Fruit fly (Drosophila melanogaster) whole organism, embryonic: Measurements from ENCODE around the gene CG1024.

ENCODE experiments used
- Awh ChIP-seq: fragments of 200-800 bp; sonication (Bioruptor generic); IDR thresholded peaks from 2 replicates; pipeline ENCODE4, ENCODE4 v1.3.6; 2022; ENCODE audit warnings: missing biosample characterization, missing genetic modification characterization
- Bgb ChIP-seq: fragments of 200-800 bp; sonication (Bioruptor generic); IDR thresholded peaks from 2 replicates; pipeline ENCODE4 v1.3.6; 2022; ENCODE audit warnings: missing biosample characterization, missing genetic modification characterization; ENCODE audit not compliant: partially characterized antibody
- Blimp-1 ChIP-seq: fragments of 200-800 bp; sonication (Bioruptor generic); optimal IDR thresholded peaks from 3 replicates; lab custom pipeline; 2018; ENCODE audit warnings: missing biosample characterization, missing genetic modification characterization, mild to moderate bottlenecking, moderate library complexity, missing genetic modification reagents
- CG10209 ChIP-seq: fragments of 200-800 bp; sonication (Bioruptor generic); optimal IDR thresholded peaks from 3 replicates; lab custom pipeline; 2017; ENCODE audit warnings: missing biosample characterization, mild to moderate bottlenecking, missing genetic modification characterization, missing genetic modification reagents
- CG1024 ChIP-seq: fragments of 200-800 bp; sonication (Bioruptor generic); IDR thresholded peaks from 2 replicates; pipeline ENCODE4 v1.3.6; 2022; ENCODE audit warnings: missing biosample characterization, missing genetic modification characterization
- CG10267 ChIP-seq: fragments of 200-800 bp; sonication (Bioruptor generic); optimal IDR thresholded peaks from 2 replicates; lab custom pipeline; 2018; ENCODE audit warnings: missing biosample characterization, mild to moderate bottlenecking, missing genetic modification characterization, moderate library complexity
- CG10462 ChIP-seq: fragments of 200-800 bp; sonication (Bioruptor generic); optimal IDR thresholded peaks from 2 replicates; lab custom pipeline; 2016; ENCODE audit warnings: missing biosample characterization, missing genetic modification characterization
- CG11085 ChIP-seq: fragments of 200-800 bp; sonication (Bioruptor generic); IDR thresholded peaks from 2 replicates; pipeline ENCODE4 v1.3.6; 2022; ENCODE audit warnings: missing biosample characterization, missing genetic modification characterization
- CG11093 ChIP-seq: fragments of 200-800 bp; sonication (Bioruptor generic); IDR thresholded peaks from 3 replicates; pipeline ENCODE4 v1.3.6; 2022; ENCODE audit warnings: missing biosample characterization, missing genetic modification characterization
- CG11456 ChIP-seq: fragments of 200-800 bp; sonication (Bioruptor generic); IDR thresholded peaks from 3 replicates; pipeline ENCODE4 v1.3.6; 2022; ENCODE audit warnings: missing biosample characterization, missing genetic modification characterization
- CG11695 ChIP-seq: fragments of 200-800 bp; sonication (Bioruptor generic); IDR thresholded peaks from 3 replicates; pipeline ENCODE4 v1.3.6; 2022; ENCODE audit warnings: missing biosample characterization, missing genetic modification characterization
- CG12155 ChIP-seq: fragments of 200-800 bp; sonication (Bioruptor generic); optimal IDR thresholded peaks from 3 replicates; lab custom pipeline; 2016; ENCODE audit warnings: missing biosample characterization, missing genetic modification characterization
- CG12236 ChIP-seq: fragments of 200-800 bp; sonication (Bioruptor generic); optimal IDR thresholded peaks from 2 replicates; lab custom pipeline; 2016; ENCODE audit warnings: missing biosample characterization, missing genetic modification characterization
- CG12391 ChIP-seq: fragments of 200-800 bp; sonication (Bioruptor generic); optimal IDR thresholded peaks from 3 replicates; lab custom pipeline; 2018; ENCODE audit warnings: missing biosample characterization, mild to moderate bottlenecking, missing genetic modification characterization, moderate library complexity
- CG12744 ChIP-seq: fragments of 200-800 bp; sonication (Bioruptor generic); optimal IDR thresholded peaks from 2 replicates; lab custom pipeline; 2016; ENCODE audit warnings: missing biosample characterization, missing genetic modification characterization
- CG14667 ChIP-seq: fragments of 200-800 bp; sonication (Bioruptor generic); IDR thresholded peaks from 2 replicates; pipeline ENCODE4 v1.3.6; 2022; ENCODE audit warnings: missing biosample characterization, missing genetic modification characterization
- CG14710 ChIP-seq: fragments of 200-800 bp; sonication (Bioruptor generic); optimal IDR thresholded peaks from 3 replicates; lab custom pipeline; 2019; ENCODE audit warnings: missing biosample characterization, mild to moderate bottlenecking, missing genetic modification characterization, moderate library complexity
- CG16815 ChIP-seq: fragments of 200-800 bp; sonication (Bioruptor generic); optimal IDR thresholded peaks from 3 replicates; lab custom pipeline; 2017; ENCODE audit warnings: missing biosample characterization, mild to moderate bottlenecking, missing genetic modification characterization
- CG17328 ChIP-seq: fragments of 200-800 bp; sonication (Bioruptor generic); IDR thresholded peaks from 2 replicates; pipeline ENCODE4 v1.3.6; 2022; ENCODE audit warnings: missing biosample characterization, missing genetic modification characterization
- CG2199 ChIP-seq: fragments of 200-800 bp; sonication (Bioruptor generic); IDR thresholded peaks from 3 replicates; pipeline ENCODE4 v1.3.6; 2022; ENCODE audit warnings: missing biosample characterization, missing genetic modification characterization
- CG2712 ChIP-seq: fragments of 200-800 bp; optimal IDR thresholded peaks from 3 replicates; lab custom pipeline; 2019; ENCODE audit warnings: missing biosample characterization, mild to moderate bottlenecking, missing genetic modification characterization, moderate library complexity
- CG32772 ChIP-seq: fragments of 200-800 bp; sonication (Bioruptor generic); IDR thresholded peaks from 2 replicates; pipeline ENCODE4 v1.3.6; 2022; ENCODE audit warnings: missing biosample characterization, missing genetic modification characterization
- CG3838 ChIP-seq: fragments of 200-800 bp; sonication (Bioruptor generic); optimal IDR thresholded peaks from 3 replicates; lab custom pipeline; 2016; ENCODE audit warnings: missing biosample characterization, missing genetic modification characterization
- CG5953 ChIP-seq: fragments of 200-800 bp; sonication (Bioruptor generic); IDR thresholded peaks from 2 replicates; pipeline ENCODE4 v1.3.6; 2022; ENCODE audit warnings: missing biosample characterization, missing genetic modification characterization
- CG7928 ChIP-seq: fragments of 200-800 bp; sonication (Bioruptor generic); optimal IDR thresholded peaks from 2 replicates; lab custom pipeline; 2017; ENCODE audit warnings: missing biosample characterization, mild to moderate bottlenecking, missing genetic modification characterization
- CG8281 ChIP-seq: fragments of 200-800 bp; sonication (Bioruptor generic); optimal IDR thresholded peaks from 2 replicates; lab custom pipeline; 2018; ENCODE audit warnings: missing biosample characterization, mild to moderate bottlenecking, missing genetic modification characterization, moderate library complexity
- Dip3 ChIP-seq: fragments of 200-800 bp; sonication (Bioruptor generic); optimal IDR thresholded peaks from 3 replicates; lab custom pipeline; 2016; ENCODE audit warnings: missing biosample characterization, missing genetic modification characterization
- ERR ChIP-seq: fragments of 200-800 bp; sonication (Bioruptor generic); optimal IDR thresholded peaks from 2 replicates; lab custom pipeline; 2016; ENCODE audit warnings: missing biosample characterization, missing genetic modification characterization
- Fer1 ChIP-seq: fragments of 200-800 bp; sonication (Bioruptor generic); optimal IDR thresholded peaks from 2 replicates; lab custom pipeline; 2017; ENCODE audit warnings: missing biosample characterization, mild to moderate bottlenecking, missing genetic modification characterization
- Hr39 ChIP-seq: fragments of >200 bp; optimal IDR thresholded peaks from 2 replicates; lab custom pipeline; 2017
- Nf-YB ChIP-seq: fragments of 200-800 bp; sonication (Bioruptor generic); optimal IDR thresholded peaks from 3 replicates; lab custom pipeline; 2019; ENCODE audit warnings: missing biosample characterization, mild to moderate bottlenecking, missing genetic modification characterization, moderate library complexity
- Oli ChIP-seq: fragments of 200-800 bp; sonication (Bioruptor generic); optimal IDR thresholded peaks from 2 replicates; lab custom pipeline; 2018; ENCODE audit warnings: missing biosample characterization, mild to moderate bottlenecking, missing genetic modification characterization, moderate library complexity
- Scr ChIP-seq: fragments of 200-800 bp; sonication (Bioruptor generic); IDR thresholded peaks from 2 replicates; pipeline ENCODE4 v1.3.6; 2022; ENCODE audit warnings: missing biosample characterization, missing genetic modification characterization; ENCODE audit not compliant: partially characterized antibody
- ap ChIP-seq: fragments of 200-800 bp; sonication (Bioruptor generic); IDR thresholded peaks from 2 replicates; pipeline ENCODE4 v1.3.6; 2022; ENCODE audit warnings: missing biosample characterization, missing genetic modification characterization
- bab2 ChIP-seq: fragments of 200-800 bp; sonication (Bioruptor generic); optimal IDR thresholded peaks from 2 replicates; lab custom pipeline; 2016; ENCODE audit warnings: missing biosample characterization, missing genetic modification characterization
- bbx ChIP-seq: fragments of 200-800 bp; sonication (Bioruptor generic); IDR thresholded peaks from 2 replicates; pipeline ENCODE4 v1.3.6; 2022; ENCODE audit warnings: missing biosample characterization, missing genetic modification characterization; ENCODE audit not compliant: partially characterized antibody
- cas ChIP-seq: fragments of 200-800 bp; sonication (Bioruptor generic); IDR thresholded peaks from 2 replicates; pipeline ENCODE4 v1.3.6; 2022; ENCODE audit warnings: missing biosample characterization, missing genetic modification characterization
- crol ChIP-seq: fragments of 200-800 bp; sonication (Bioruptor generic); IDR thresholded peaks from 2 replicates; pipeline ENCODE4 v1.3.6; 2022; ENCODE audit warnings: missing biosample characterization, missing genetic modification characterization
- cwo ChIP-seq: fragments of 200-800 bp; sonication (Bioruptor generic); optimal IDR thresholded peaks from 3 replicates; lab custom pipeline; 2017; ENCODE audit warnings: missing biosample characterization, missing genetic modification characterization, mild to moderate bottlenecking, moderate library complexity, missing genetic modification reagents
- dpn ChIP-seq, 2 experiments: fragments of 200-800 bp; sonication (Bioruptor generic); optimal IDR thresholded peaks; 3 replicates each; lab custom pipeline; 2016; ENCODE audit warnings: missing biosample characterization in 2 of 2, missing genetic modification characterization in 2 of 2
- ewg ChIP-seq: fragments of 200-800 bp; sonication (Bioruptor generic); optimal IDR thresholded peaks from 3 replicates; lab custom pipeline; 2017; ENCODE audit warnings: mild to moderate bottlenecking, missing biosample characterization, missing genetic modification reagents, missing genetic modification characterization
- fd3F ChIP-seq: fragments of 200-800 bp; sonication (Bioruptor generic); optimal IDR thresholded peaks from 2 replicates; lab custom pipeline; 2018; ENCODE audit warnings: missing biosample characterization, mild to moderate bottlenecking, missing genetic modification characterization, moderate library complexity
- mld ChIP-seq: fragments of 200-800 bp; sonication (Bioruptor generic); IDR thresholded peaks from 3 replicates; pipeline ENCODE4 v1.3.6; 2022; ENCODE audit warnings: missing biosample characterization, missing genetic modification characterization; ENCODE audit not compliant: partially characterized antibody
- org-1 ChIP-seq: fragments of 200-800 bp; sonication (Bioruptor generic); optimal IDR thresholded peaks from 2 replicates; lab custom pipeline; 2017; ENCODE audit warnings: missing biosample characterization, missing genetic modification characterization
- pan ChIP-seq, 4 experiments: fragments of >200 bp in 3 of 4; fragments of 200-800 bp in 1 of 4; sonication (Bioruptor generic) in 1 of 4; optimal IDR thresholded peaks in 3 of 4; IDR thresholded peaks in 1 of 4; 2 replicates each; pipeline versions ENCODE4 v1.3.6 to Lab custom; 2017 to 2022; ENCODE audit warnings: missing biosample characterization in 2 of 4, missing genetic modification characterization in 2 of 4, mixed read lengths in 1 of 4
- phol ChIP-seq: fragments of 200-800 bp; sonication (Bioruptor generic); optimal IDR thresholded peaks from 3 replicates; lab custom pipeline; 2018; ENCODE audit warnings: missing biosample characterization, mild to moderate bottlenecking, missing genetic modification characterization, moderate library complexity
- pnt ChIP-seq: fragments of 200-800 bp; sonication (Bioruptor generic); optimal IDR thresholded peaks from 3 replicates; lab custom pipeline; 2016; ENCODE audit warnings: missing biosample characterization, missing genetic modification characterization
- toy ChIP-seq: fragments of 200-800 bp; sonication (Bioruptor generic); IDR thresholded peaks from 2 replicates; pipeline ENCODE4 v1.3.6; 2022; ENCODE audit warnings: missing biosample characterization, missing genetic modification characterization
- wor ChIP-seq: fragments of 200-800 bp; sonication (Bioruptor generic); IDR thresholded peaks from 2 replicates; pipeline ENCODE4 v1.3.6; 2022; ENCODE audit warnings: missing biosample characterization, missing genetic modification characterization
- zen2 ChIP-seq: fragments of 200-800 bp; sonication (Bioruptor generic); IDR thresholded peaks from 3 replicates; pipeline ENCODE4 v1.3.6; 2022; ENCODE audit warnings: missing biosample characterization, missing genetic modification characterization; ENCODE audit not compliant: partially characterized antibody
- zfh1 ChIP-seq: fragments of 200-800 bp; sonication (Bioruptor generic); IDR thresholded peaks from 3 replicates; pipeline ENCODE4 v1.3.6; 2022; ENCODE audit warnings: missing biosample characterization, missing genetic modification characterization

Gene CG1024

DNA sequence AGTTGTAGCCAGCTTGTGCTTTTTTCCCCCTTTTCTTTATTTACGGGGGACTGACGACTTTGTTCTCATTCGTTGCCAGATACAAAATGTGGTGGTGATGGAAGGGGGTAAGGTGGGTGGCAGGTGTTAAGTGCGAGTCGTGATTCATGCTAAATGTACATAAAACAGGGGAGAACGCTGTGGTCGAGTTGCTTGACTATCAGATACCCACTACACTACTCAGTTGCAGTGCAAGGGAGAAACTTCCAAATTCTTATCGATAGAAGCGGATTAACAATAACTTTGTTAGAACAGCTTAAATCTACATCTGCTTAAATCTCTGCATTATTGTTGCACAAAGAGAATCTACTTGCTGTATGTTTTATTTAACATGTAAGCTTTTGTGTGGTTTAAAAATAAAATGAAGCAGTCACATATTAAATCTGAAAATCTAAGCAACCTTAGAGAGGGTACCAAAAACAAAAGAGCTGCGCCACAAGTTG, 17.5 kb upstream of the CG1024 start (continued):
- no peak for TF ChIP-seq CG10462
- no peak for TF ChIP-seq CG14710 (tag; lab: Kevin White, UChicago)
- no peak for TF ChIP-seq CG17328
- TF ChIP-seq toy (GFP tag; lab: Robert Waterston, UW): no peak
- peak; percentile 20 for TF ChIP-seq CG12391 (tag; lab: Kevin White, UChicago)
- TF ChIP-seq Hr39 (lab: Kevin White, UChicago): no peak
- TF ChIP-seq mld (GFP tag; lab: Robert Waterston, UW): 0 out of 3 replicates have a peak, but pooled peaks have one; percentile 40
- TF ChIP-seq CG2712: peak; percentile 24
- TF ChIP-seq CG32772 (GFP tag; lab: Robert Waterston, UW): no peak
- no peak for TF ChIP-seq CG12236 (GFP tag; lab: Kevin White, UChicago)
- TF ChIP-seq Dip3 (GFP tag; lab: Kevin White, UChicago): no peak
- TF ChIP-seq Fer1 (GFP tag; lab: Kevin White, UChicago): no peak
- no peak for TF ChIP-seq CG14667 (GFP tag; lab: Robert Waterston, UW)
- TF ChIP-seq CG7928 (GFP tag; lab: Kevin White, UChicago): no peak
- TF ChIP-seq CG11456 (GFP tag; lab: Robert Waterston, UW): no peak
- no peak for TF ChIP-seq fd3F (GFP tag; lab: Kevin White, UChicago)
- peak; percentile 4 for TF ChIP-seq Oli (tag; lab: Kevin White, UChicago)
- TF ChIP-seq CG8281 (tag; lab: Kevin White, UChicago): no peak
- no peak for TF ChIP-seq pnt
- TF ChIP-seq CG12155 (GFP tag; lab: Kevin White, UChicago): no peak
- TF ChIP-seq bab2: no peak
- TF ChIP-seq ap (GFP tag; lab: Robert Waterston, UW): no peak
- TF ChIP-seq ewg: no peak
- no peak for TF ChIP-seq CG10267 (tag; lab: Kevin White, UChicago)
- no peak for TF ChIP-seq ERR (GFP tag; lab: Kevin White, UChicago)
- no peak for TF ChIP-seq dpn (GFP tag; optimal IDR thresholded peaks at IDR 0.05; lab: Kevin White, UChicago)
- TF ChIP-seq CG1024 (GFP tag; lab: Robert Waterston, UW): no peak
- no peak for TF ChIP-seq CG10209 (GFP tag; lab: Kevin White, UChicago)
- TF ChIP-seq bbx (GFP tag; lab: Robert Waterston, UW): 0 out of 2 replicates have a peak, but pooled peaks have one; percentile 24
- no peak for TF ChIP-seq pan (optimal IDR thresholded peaks at IDR 0.05; lab: Kevin White, UChicago)
- TF ChIP-seq pan (GFP tag; optimal IDR thresholded peaks at IDR 0.05 in 1 of 2, IDR thresholded peaks at IDR 0.05 in 1 of 2): no peak
- TF ChIP-seq cas: no peak
- TF ChIP-seq Nf-YB (GFP tag; lab: Kevin White, UChicago): no peak
- TF ChIP-seq CG16815: no peak
- TF ChIP-seq Scr (GFP tag; lab: Robert Waterston, UW): peak; percentile 31; the same call in 1 of the 2 replicates
- TF ChIP-seq zen2 (GFP tag; lab: Robert Waterston, UW): no peak
- no peak for TF ChIP-seq wor (GFP tag; lab: Robert Waterston, UW)
- TF ChIP-seq phol (tag; lab: Kevin White, UChicago): peak; percentile 2
- TF ChIP-seq Awh: peak; percentile 37; the same call in 1 of the 2 replicates
- no peak for TF ChIP-seq zfh1 (GFP tag; lab: Robert Waterston, UW)
- TF ChIP-seq CG11085 (GFP tag; lab: Robert Waterston, UW): no peak
- peak; percentile 60 for TF ChIP-seq Bgb
- no peak for TF ChIP-seq CG11093
- peak; percentile 52 for TF ChIP-seq crol (GFP tag; lab: Robert Waterston, UW)
- TF ChIP-seq CG2199 (GFP tag; lab: Robert Waterston, UW): no peak
- TF ChIP-seq CG3838 (GFP tag; lab: Kevin White, UChicago): no peak
- no peak for TF ChIP-seq CG11695 (GFP tag; lab: Robert Waterston, UW)
- no peak for TF ChIP-seq org-1 (GFP tag; lab: Kevin White, UChicago)
- TF ChIP-seq cwo (GFP tag; lab: Kevin White, UChicago): peak; percentile 9
- no peak for TF ChIP-seq CG12744
- peak; percentile 28 for TF ChIP-seq Blimp-1 (GFP tag; lab: Kevin White, UChicago)
- TF ChIP-seq CG5953 (GFP tag; lab: Robert Waterston, UW): no peak
